Worm (Caenorhabditis elegans): ENCODE measurements around the gene dct-7.

Gene dct-7

DNA sequence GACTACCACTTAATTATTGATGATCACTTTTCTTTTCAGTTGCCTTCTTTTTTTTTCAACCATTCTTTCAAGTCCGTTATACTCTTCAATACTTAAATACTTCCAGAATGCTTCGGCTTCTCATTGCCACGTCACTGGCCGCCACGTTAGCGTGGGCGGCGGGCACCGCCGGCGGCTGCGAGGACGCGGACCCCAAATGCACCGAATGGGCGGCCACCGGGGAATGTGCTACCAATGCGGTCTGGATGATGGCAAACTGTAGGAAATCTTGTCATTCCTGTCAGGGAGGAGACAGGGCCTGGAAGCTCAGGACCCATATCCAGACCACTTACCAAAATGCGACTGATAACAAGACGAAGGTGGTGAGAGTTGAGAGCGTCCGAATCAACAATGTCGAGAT is 10.8 kb upstream of the dct-7 start, which contains the start of gene lgc-22:
TSS of gene lgc-22 (plus strand) at position 105 of the 400 bp plus-strand sequence.
- TF ChIP-seq set-16 (GFP tag; IDR thresholded peaks at IDR 0.05) (peak; percentile 86), dmd-9 (GFP tag; IDR thresholded peaks at IDR 0.05) (0 out of 2 replicates have a peak, but pooled peaks have one; percentile 32), nhr-111 (GFP tag; optimal IDR thresholded peaks at IDR 0.05) (no peak), egl-43 (GFP tag; IDR thresholded peaks at IDR 0.05) (peak; percentile 55; the same call in 1 of the 2 replicates)

- TF ChIP-seq dve-1 (tag; optimal IDR thresholded peaks at IDR 0.05; ENCODE audit: insufficient read depth) (no peak), nhr-48 (tag; optimal IDR thresholded peaks at IDR 0.05) (peak; percentile 51), mxl-3 (GFP tag; optimal IDR thresholded peaks at IDR 0.05) (peak; percentile 30), T26A8.4 (GFP tag; IDR thresholded peaks at IDR 0.05) (peak; percentile 64), aha-1 (tag) (peak; percentile 79), mxl-2 (GFP tag; conservative IDR thresholded peaks at IDR 0.05) (no peak), set-16 (GFP tag; IDR thresholded peaks at IDR 0.05) (peak; percentile 34; the same call in 1 of the 2 replicates), lin-38 (GFP tag; IDR thresholded peaks at IDR 0.05) (no peak), lin-1 (GFP tag; IDR thresholded peaks at IDR 0.05) (no peak), egl-43 (GFP tag; IDR thresholded peaks at IDR 0.05) (no peak), hlh-11 (tag; optimal IDR thresholded peaks at IDR 0.05) (peak; percentile 67)
Observed at ce11 chrIV:4299994-4300393, 9.6 kb upstream of the dct-7 start.

- no peak for TF ChIP-seq saeg-2 (GFP tag; IDR thresholded peaks at IDR 0.05)
- no peak for TF ChIP-seq lin-38 (GFP tag; IDR thresholded peaks at IDR 0.05)
- TF ChIP-seq nhr-10 (tag; optimal IDR thresholded peaks at IDR 0.05) = no peak
- TF ChIP-seq hmg-1.1 (GFP tag; IDR thresholded peaks at IDR 0.05) = no peak
- no peak for TF ChIP-seq zag-1 (tag; optimal IDR thresholded peaks at IDR 0.05)
Observed at ce11 chrIV:4298983-4299382, 8.6 kb upstream of the dct-7 start, which contains the start of gene F15E6.9. Gene F15E6.9 (minus strand): TSS chrIV:4299083.

DNA sequence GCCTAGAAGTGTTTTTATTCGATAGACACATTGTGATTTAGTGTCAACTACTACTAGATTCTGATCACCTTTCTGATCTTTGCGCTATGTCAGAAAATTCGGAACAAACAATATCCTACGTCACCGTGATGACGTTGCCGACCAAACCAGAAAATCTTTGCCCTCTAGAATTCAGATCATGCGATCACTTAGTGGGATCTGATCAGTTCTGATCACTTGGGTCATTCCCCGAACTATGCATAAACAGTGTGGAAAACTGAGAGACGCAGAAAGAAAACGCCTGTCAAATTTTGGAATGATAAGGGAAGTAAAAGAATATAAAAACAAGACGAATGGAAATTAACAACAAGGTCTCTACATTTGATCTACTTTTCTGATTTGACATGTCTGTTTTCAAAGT is 4.2 kb upstream of the dct-7 start, which contains the start of gene F15E6.3:
TSS of gene F15E6.3 (plus strand) at position 344 of the 400 bp plus-strand sequence.
- no peak for TF ChIP-seq lin-13 (GFP tag; optimal IDR thresholded peaks at IDR 0.05)
- TF ChIP-seq T20F7.1 (GFP tag; optimal IDR thresholded peaks at IDR 0.05) = no peak
- peak; percentile 52 for TF ChIP-seq dve-1 (tag; optimal IDR thresholded peaks at IDR 0.05; ENCODE audit: insufficient read depth)
- no peak for TF ChIP-seq ZK546.5 (tag; optimal IDR thresholded peaks at IDR 0.05)
- no peak for TF ChIP-seq ama-1 (optimal IDR thresholded peaks at IDR 0.05)
- no peak for TF ChIP-seq set-16 (GFP tag; IDR thresholded peaks at IDR 0.05)
- no peak for TF ChIP-seq F37D6.2 (tag; optimal IDR thresholded peaks at IDR 0.05)
- no peak for TF ChIP-seq ztf-11 (tag; optimal IDR thresholded peaks at IDR 0.05)
- no peak for TF ChIP-seq arid-1 (GFP tag; conservative IDR thresholded peaks at IDR 0.05)
- TF ChIP-seq dpl-1 (GFP tag; optimal IDR thresholded peaks at IDR 0.05) = no peak
- no peak for TF ChIP-seq zip-2 (tag; optimal IDR thresholded peaks at IDR 0.05)
- no peak for TF ChIP-seq pqm-1 (tag; optimal IDR thresholded peaks at IDR 0.05)
- peak; percentile 74 for TF ChIP-seq dmd-6 (GFP tag; IDR thresholded peaks at IDR 0.05)
- no peak for TF ChIP-seq rbr-2 (tag; optimal IDR thresholded peaks at IDR 0.05)
- no peak for TF ChIP-seq ceh-28 (tag; optimal IDR thresholded peaks at IDR 0.05)
- TF ChIP-seq nhr-28 (tag; optimal IDR thresholded peaks at IDR 0.05) = peak; percentile 82
- TF ChIP-seq lin-15B (tag; optimal IDR thresholded peaks at IDR 0.05) = no peak
- TF ChIP-seq saeg-2 (GFP tag; IDR thresholded peaks at IDR 0.05) = no peak
- no peak for TF ChIP-seq pha-4 (GFP tag; IDR thresholded peaks at IDR 0.05)
- no peak for TF ChIP-seq pha-4 (tag; optimal IDR thresholded peaks at IDR 0.05)
- TF ChIP-seq lsy-2 (tag; optimal IDR thresholded peaks at IDR 0.05) = peak in 1 of 2 experiments; percentile 22
- TF ChIP-seq vab-7 (GFP tag; IDR thresholded peaks at IDR 0.05) = no peak
- TF ChIP-seq F49E8.2 (tag; optimal IDR thresholded peaks at IDR 0.05; ENCODE audit: borderline replicate concordance) = no peak
- TF ChIP-seq php-3 (GFP tag; IDR thresholded peaks at IDR 0.05) = no peak
- peak; percentile 32 to 62 for TF ChIP-seq mdl-1 (tag; optimal IDR thresholded peaks at IDR 0.05)
- no peak for TF ChIP-seq F10B5.3 (tag; optimal IDR thresholded peaks at IDR 0.05)
- no peak for TF ChIP-seq Y105C5A.15 (GFP tag; IDR thresholded peaks at IDR 0.05)
- TF ChIP-seq hlh-30 (tag; optimal IDR thresholded peaks at IDR 0.05; ENCODE audit: insufficient read depth) = peak; percentile 78
- no peak for TF ChIP-seq ZK337.2 (GFP tag; IDR thresholded peaks at IDR 0.05)
- no peak for TF ChIP-seq mes-2 (tag; optimal IDR thresholded peaks at IDR 0.05; ENCODE audit: poor library complexity, severe bottlenecking)
- peak; percentile 29 for TF ChIP-seq mxl-3 (GFP tag; optimal IDR thresholded peaks at IDR 0.05)
- TF ChIP-seq nhr-48 (tag; optimal IDR thresholded peaks at IDR 0.05) = peak; percentile 79
- no peak for TF ChIP-seq unc-39 (tag; optimal IDR thresholded peaks at IDR 0.05)

All from whole organism, L4 larva.